1 fruit fly cellular context compared by ENCODE assay signal in the genomic region with DNA sequence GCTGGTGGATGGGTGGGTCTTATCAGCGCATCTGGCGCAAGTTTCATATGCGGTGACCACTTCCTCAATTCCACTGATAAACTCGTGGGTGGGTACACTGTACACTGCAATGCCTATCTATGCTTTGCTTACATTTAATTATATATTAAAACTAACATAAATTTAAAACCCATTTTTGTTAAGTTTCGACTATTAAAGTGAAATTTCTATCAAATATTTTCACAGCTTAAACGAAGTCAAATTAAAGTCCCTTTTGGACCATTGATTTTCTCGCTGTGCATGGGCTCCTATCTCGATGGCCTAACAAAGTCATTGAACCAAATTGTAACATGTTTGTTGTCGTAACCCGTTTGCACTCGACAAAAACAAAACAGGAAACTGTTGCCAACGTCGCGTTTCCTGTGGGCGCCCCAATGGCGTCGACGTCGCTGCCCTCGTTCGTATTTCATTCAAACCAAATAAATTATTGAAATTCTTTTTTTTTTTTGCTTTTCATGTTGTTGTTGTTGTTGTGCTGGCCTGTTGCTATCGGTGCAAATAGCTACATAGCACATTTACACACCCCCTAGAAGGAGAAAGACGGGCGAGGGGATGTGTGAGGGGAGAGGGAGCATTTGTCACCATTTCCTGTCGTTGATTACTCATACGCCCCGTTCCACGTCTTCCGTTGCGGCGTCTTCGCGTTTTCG.
TF ChIP-seq lines count a peak whose summit lies in the region.

No protein-coding gene starts in this region.

TF ChIP-seq in whole organism, embryonic, 481 proteins besides CTCF, POLR2A, EP300 and RAD21 (continued from another document and continues in another):
- peak; percentile 10 to 68 for TF ChIP-seq Pdp1 (GFP tag; optimal IDR thresholded peaks at IDR 0.05; lab: Kevin White, UChicago)
- peak; percentile 29 for TF ChIP-seq fu2 (GFP tag; optimal IDR thresholded peaks at IDR 0.05; lab: Kevin White, UChicago)
- peak; percentile 84 for TF ChIP-seq phol (tag; optimal IDR thresholded peaks at IDR 0.05; lab: Kevin White, UChicago)
- peak; percentile 78 for TF ChIP-seq Hand (GFP tag; optimal IDR thresholded peaks at IDR 0.05; lab: Kevin White, UChicago)
- TF ChIP-seq Kr (GFP tag; optimal IDR thresholded peaks at IDR 0.05; lab: Kevin White, UChicago), result no peak
- no peak for TF ChIP-seq CG14965 (GFP tag; optimal IDR thresholded peaks at IDR 0.05; lab: Kevin White, UChicago; ENCODE audit: borderline replicate concordance)
- no peak for TF ChIP-seq sima (GFP tag; optimal IDR thresholded peaks at IDR 0.05; lab: Kevin White, UChicago)
- peak; percentile 94 for TF ChIP-seq row (GFP tag; IDR thresholded peaks at IDR 0.05; lab: Robert Waterston, UW)
- peak; percentile 7 for TF ChIP-seq pum (GFP tag; optimal IDR thresholded peaks at IDR 0.05; lab: Kevin White, UChicago)
- TF ChIP-seq CG8281 (tag; optimal IDR thresholded peaks at IDR 0.05; lab: Kevin White, UChicago), result peak; percentile 46
- TF ChIP-seq CG12104 (GFP tag; optimal IDR thresholded peaks at IDR 0.05; lab: Kevin White, UChicago), result peak; percentile 77
- peak; percentile 71 for TF ChIP-seq tin (GFP tag; optimal IDR thresholded peaks at IDR 0.05; lab: Kevin White, UChicago)
- TF ChIP-seq CG31224 (GFP tag; IDR thresholded peaks at IDR 0.05; lab: Robert Waterston, UW), result peak; percentile 76
- peak; percentile 58 for TF ChIP-seq Six4 (GFP tag; optimal IDR thresholded peaks at IDR 0.05; lab: Kevin White, UChicago)
- TF ChIP-seq crp (GFP tag; optimal IDR thresholded peaks at IDR 0.05; lab: Kevin White, UChicago), result peak in 1 of 2 experiments; percentile 38
- TF ChIP-seq CG9876 (GFP tag; optimal IDR thresholded peaks at IDR 0.05; lab: Kevin White, UChicago), result no peak
- peak; percentile 89 for TF ChIP-seq CG2120 (GFP tag; optimal IDR thresholded peaks at IDR 0.05; lab: Kevin White, UChicago)
- peak; percentile 94 for TF ChIP-seq Atf6 (GFP tag; IDR thresholded peaks at IDR 0.05; lab: Robert Waterston, UW)
- TF ChIP-seq tx (GFP tag; optimal IDR thresholded peaks at IDR 0.05; lab: Kevin White, UChicago), result no peak
- TF ChIP-seq ERR (GFP tag; optimal IDR thresholded peaks at IDR 0.05; lab: Kevin White, UChicago), result no peak
- TF ChIP-seq scrt (GFP tag; optimal IDR thresholded peaks at IDR 0.05; lab: Kevin White, UChicago), result peak; percentile 76
- no peak for TF ChIP-seq NC2α (GFP tag; optimal IDR thresholded peaks at IDR 0.05; lab: Kevin White, UChicago)
- TF ChIP-seq CG6791 (GFP tag; IDR thresholded peaks at IDR 0.05; lab: Robert Waterston, UW; ENCODE audit: partially characterized antibody), result no peak
- peak; percentile 54 for TF ChIP-seq mam (GFP tag; optimal IDR thresholded peaks at IDR 0.05; lab: Kevin White, UChicago)
- 0 out of 3 replicates have a peak, but pooled peaks have one; percentile 47 for TF ChIP-seq Optix (GFP tag; IDR thresholded peaks at IDR 0.05; lab: Robert Waterston, UW)
- TF ChIP-seq lola (GFP tag; optimal IDR thresholded peaks at IDR 0.05; lab: Kevin White, UChicago), result peak in 1 of 3 experiments; percentile 56
- peak; percentile 11 for TF ChIP-seq abd-A (tag; optimal IDR thresholded peaks at IDR 0.05; lab: Kevin White, UChicago)
- TF ChIP-seq BEAF-32 (GFP tag; optimal IDR thresholded peaks at IDR 0.05; lab: Kevin White, UChicago), result no peak
- TF ChIP-seq CG8944 (GFP tag; optimal IDR thresholded peaks at IDR 0.05; lab: Kevin White, UChicago), result no peak
- peak; percentile 82 for TF ChIP-seq CG9727 (GFP tag; optimal IDR thresholded peaks at IDR 0.05; lab: Kevin White, UChicago)
- TF ChIP-seq fd96Cb (tag; optimal IDR thresholded peaks at IDR 0.05; lab: Kevin White, UChicago), result peak; percentile 73
- TF ChIP-seq CG8089 (GFP tag; optimal IDR thresholded peaks at IDR 0.05; lab: Kevin White, UChicago), result peak; percentile 36
- no peak for TF ChIP-seq shn (GFP tag; optimal IDR thresholded peaks at IDR 0.05; lab: Kevin White, UChicago)
- TF ChIP-seq grau (tag; optimal IDR thresholded peaks at IDR 0.05; lab: Kevin White, UChicago), result peak; percentile 89
- peak; percentile 89 for TF ChIP-seq lmd (GFP tag; IDR thresholded peaks at IDR 0.05; lab: Robert Waterston, UW)
- TF ChIP-seq CG31388 (GFP tag; optimal IDR thresholded peaks at IDR 0.05; lab: Kevin White, UChicago), result peak; percentile 38
- TF ChIP-seq CG18011 (GFP tag; optimal IDR thresholded peaks at IDR 0.05; lab: Kevin White, UChicago), result peak; percentile 47
- TF ChIP-seq CG1529 (GFP tag; optimal IDR thresholded peaks at IDR 0.05; lab: Kevin White, UChicago), result peak; percentile 70
- TF ChIP-seq Sry-β (GFP tag; optimal IDR thresholded peaks at IDR 0.05; lab: Kevin White, UChicago), result no peak
- no peak for TF ChIP-seq CG12236 (GFP tag; optimal IDR thresholded peaks at IDR 0.05; lab: Kevin White, UChicago)
- TF ChIP-seq kah (GFP tag; optimal IDR thresholded peaks at IDR 0.05; lab: Kevin White, UChicago), result peak; percentile 62
- peak; percentile 51 for TF ChIP-seq sqz (GFP tag; optimal IDR thresholded peaks at IDR 0.05; lab: Kevin White, UChicago)
- TF ChIP-seq CG30403 (GFP tag; optimal IDR thresholded peaks at IDR 0.05; lab: Kevin White, UChicago), result peak; percentile 81
- TF ChIP-seq CG7271 (tag; optimal IDR thresholded peaks at IDR 0.05; lab: Kevin White, UChicago), result no peak
- TF ChIP-seq dimm (GFP tag; IDR thresholded peaks at IDR 0.05; lab: Robert Waterston, UW), result peak; percentile 84
- no peak for TF ChIP-seq HLHmδ (GFP tag; optimal IDR thresholded peaks at IDR 0.05; lab: Kevin White, UChicago)
- TF ChIP-seq CG18619 (GFP tag; optimal IDR thresholded peaks at IDR 0.05; lab: Kevin White, UChicago), result peak; percentile 76
- TF ChIP-seq CG5180 (GFP tag; optimal IDR thresholded peaks at IDR 0.05; lab: Kevin White, UChicago), result peak; percentile 76
- peak; percentile 84 for TF ChIP-seq CG9817 (tag; optimal IDR thresholded peaks at IDR 0.05; lab: Kevin White, UChicago)
- TF ChIP-seq pan (optimal IDR thresholded peaks at IDR 0.05; lab: Kevin White, UChicago), result no peak
- peak in 1 of 2 experiments; percentile 88 for TF ChIP-seq pan (GFP tag; optimal IDR thresholded peaks at IDR 0.05 in 1 of 2, IDR thresholded peaks at IDR 0.05 in 1 of 2)
- TF ChIP-seq CG13424 (tag; optimal IDR thresholded peaks at IDR 0.05; lab: Kevin White, UChicago), result peak; percentile 89
- peak; percentile 39; the same call in 1 of the 2 replicates for TF ChIP-seq CG4360 (GFP tag; IDR thresholded peaks at IDR 0.05; lab: Robert Waterston, UW)
- TF ChIP-seq CG12071 (GFP tag; optimal IDR thresholded peaks at IDR 0.05; lab: Kevin White, UChicago), result peak; percentile 70
- TF ChIP-seq CG6683 (GFP tag; optimal IDR thresholded peaks at IDR 0.05; lab: Kevin White, UChicago), result peak; percentile 64
- TF ChIP-seq eyg (GFP tag; optimal IDR thresholded peaks at IDR 0.05; lab: Kevin White, UChicago), result no peak
- peak; percentile 82 for TF ChIP-seq grn (GFP tag; optimal IDR thresholded peaks at IDR 0.05; lab: Kevin White, UChicago)
- peak; percentile 70 for TF ChIP-seq CG4424 (GFP tag; optimal IDR thresholded peaks at IDR 0.05; lab: Kevin White, UChicago)
- no peak for TF ChIP-seq CG15479 (GFP tag; optimal IDR thresholded peaks at IDR 0.05; lab: Kevin White, UChicago)
- no peak for TF ChIP-seq emc (GFP tag; optimal IDR thresholded peaks at IDR 0.05; lab: Kevin White, UChicago)
- TF ChIP-seq Oaz (GFP tag; IDR thresholded peaks at IDR 0.05; lab: Robert Waterston, UW), result peak; percentile 81
- no peak for TF ChIP-seq CG10565 (GFP tag; optimal IDR thresholded peaks at IDR 0.05; lab: Kevin White, UChicago)
- TF ChIP-seq CG5245 (GFP tag; optimal IDR thresholded peaks at IDR 0.05; lab: Kevin White, UChicago), result peak; percentile 50
- TF ChIP-seq nom (GFP tag; optimal IDR thresholded peaks at IDR 0.05; lab: Kevin White, UChicago), result no peak
- TF ChIP-seq en (GFP tag; optimal IDR thresholded peaks at IDR 0.05; lab: Kevin White, UChicago), result no peak
- peak; percentile 52 for TF ChIP-seq Nf-YC (tag; optimal IDR thresholded peaks at IDR 0.05; lab: Kevin White, UChicago)
- peak; percentile 12 for TF ChIP-seq disco-r (GFP tag; optimal IDR thresholded peaks at IDR 0.05; lab: Kevin White, UChicago)
- TF ChIP-seq chn (GFP tag; optimal IDR thresholded peaks at IDR 0.05; lab: Kevin White, UChicago), result peak; percentile 37
- peak; percentile 51 for TF ChIP-seq gsb-n (tag; optimal IDR thresholded peaks at IDR 0.05; lab: Kevin White, UChicago)
- TF ChIP-seq CG1832 (GFP tag; optimal IDR thresholded peaks at IDR 0.05; lab: Kevin White, UChicago), result no peak
- TF ChIP-seq zfh1 (GFP tag; IDR thresholded peaks at IDR 0.05; lab: Robert Waterston, UW), result peak; percentile 84
- peak; percentile 62; the same call in 1 of the 3 replicates for TF ChIP-seq Mrtf (GFP tag; IDR thresholded peaks at IDR 0.05; lab: Robert Waterston, UW)
- peak; percentile 85 for TF ChIP-seq ATbp (GFP tag; optimal IDR thresholded peaks at IDR 0.05; lab: Kevin White, UChicago)
- no peak for TF ChIP-seq unc-4 (GFP tag; IDR thresholded peaks at IDR 0.05; lab: Robert Waterston, UW; ENCODE audit: partially characterized antibody)
- peak; percentile 29 for TF ChIP-seq Mes4 (GFP tag; optimal IDR thresholded peaks at IDR 0.05; lab: Kevin White, UChicago)
- TF ChIP-seq CG3995 (GFP tag; optimal IDR thresholded peaks at IDR 0.05; lab: Kevin White, UChicago), result peak; percentile 43
- TF ChIP-seq CG17802 (tag; optimal IDR thresholded peaks at IDR 0.05; lab: Kevin White, UChicago), result peak; percentile 16
- TF ChIP-seq chif (GFP tag; optimal IDR thresholded peaks at IDR 0.05; lab: Kevin White, UChicago), result peak; percentile 45 to 60
- TF ChIP-seq Fer1 (GFP tag; optimal IDR thresholded peaks at IDR 0.05; lab: Kevin White, UChicago), result peak; percentile 91
- TF ChIP-seq pros (GFP tag; optimal IDR thresholded peaks at IDR 0.05; lab: Kevin White, UChicago), result no peak
- TF ChIP-seq sr (GFP tag; IDR thresholded peaks at IDR 0.05; lab: Robert Waterston, UW), result peak; percentile 65; the same call in 2 of the 3 replicates
- TF ChIP-seq schlank (tag; optimal IDR thresholded peaks at IDR 0.05; lab: Kevin White, UChicago), result peak; percentile 12
- no peak for TF ChIP-seq pfk (GFP tag; optimal IDR thresholded peaks at IDR 0.05; lab: Kevin White, UChicago)
- TF ChIP-seq CG11504 (tag; optimal IDR thresholded peaks at IDR 0.05; lab: Kevin White, UChicago), result peak; percentile 92
- TF ChIP-seq Dbx (GFP tag; IDR thresholded peaks at IDR 0.05; lab: Robert Waterston, UW), result peak; percentile 84
- TF ChIP-seq stc (GFP tag; IDR thresholded peaks at IDR 0.05; lab: Robert Waterston, UW), result peak; percentile 82
- TF ChIP-seq CG4730 (GFP tag; IDR thresholded peaks at IDR 0.05; lab: Robert Waterston, UW), result peak; percentile 76
- peak; percentile 82 for TF ChIP-seq al (GFP tag; IDR thresholded peaks at IDR 0.05; lab: Robert Waterston, UW)
- peak; percentile 72 for TF ChIP-seq ssp (GFP tag; IDR thresholded peaks at IDR 0.05; lab: Robert Waterston, UW)
- TF ChIP-seq zen (tag; optimal IDR thresholded peaks at IDR 0.05; lab: Kevin White, UChicago), result peak; percentile 55
- peak; percentile 38 for TF ChIP-seq CG1792 (GFP tag; optimal IDR thresholded peaks at IDR 0.05; lab: Kevin White, UChicago)
- TF ChIP-seq amos (GFP tag; IDR thresholded peaks at IDR 0.05; lab: Robert Waterston, UW; ENCODE audit: partially characterized antibody), result no peak
- no peak for TF ChIP-seq prd (optimal IDR thresholded peaks at IDR 0.05; lab: Kevin White, UChicago)
- peak; percentile 89 for TF ChIP-seq prd (GFP tag; IDR thresholded peaks at IDR 0.05; lab: Robert Waterston, UW)
- no peak for TF ChIP-seq cg (GFP tag; optimal IDR thresholded peaks at IDR 0.05; lab: Kevin White, UChicago)
- peak; percentile 88 for TF ChIP-seq CG14441 (GFP tag; IDR thresholded peaks at IDR 0.05; lab: Robert Waterston, UW)
- TF ChIP-seq CG1233 (GFP tag; optimal IDR thresholded peaks at IDR 0.05; lab: Kevin White, UChicago), result peak; percentile 64
- TF ChIP-seq Lpt (GFP tag; optimal IDR thresholded peaks at IDR 0.05; lab: Kevin White, UChicago), result no peak
- no peak for TF ChIP-seq Tbp (GFP tag; optimal IDR thresholded peaks at IDR 0.05; lab: Kevin White, UChicago)
- TF ChIP-seq pita (GFP tag; optimal IDR thresholded peaks at IDR 0.05; lab: Kevin White, UChicago), result no peak
- TF ChIP-seq Bgb (GFP tag; IDR thresholded peaks at IDR 0.05; lab: Robert Waterston, UW; ENCODE audit: partially characterized antibody), result no peak
- TF ChIP-seq zen2 (GFP tag; IDR thresholded peaks at IDR 0.05; lab: Robert Waterston, UW; ENCODE audit: partially characterized antibody), result no peak
- TF ChIP-seq trh (GFP tag; optimal IDR thresholded peaks at IDR 0.05; lab: Kevin White, UChicago), result peak; percentile 57
- TF ChIP-seq Doc2 (GFP tag; IDR thresholded peaks at IDR 0.05; lab: Robert Waterston, UW), result no peak
- TF ChIP-seq CG11247 (GFP tag; IDR thresholded peaks at IDR 0.05; lab: Robert Waterston, UW), result peak; percentile 76
- TF ChIP-seq Gug (GFP tag; IDR thresholded peaks at IDR 0.05; lab: Robert Waterston, UW), result peak; percentile 55; the same call in 3 of the 4 replicates
- peak; percentile 59 for TF ChIP-seq HLH54F (GFP tag; optimal IDR thresholded peaks at IDR 0.05; lab: Kevin White, UChicago)
- no peak for TF ChIP-seq CG8478 (optimal IDR thresholded peaks at IDR 0.05; lab: Kevin White, UChicago)
- TF ChIP-seq Awh (GFP tag; IDR thresholded peaks at IDR 0.05; lab: Robert Waterston, UW), result peak; percentile 64; the same call in 1 of the 2 replicates
- peak; percentile 53 for TF ChIP-seq CG10959 (GFP tag; IDR thresholded peaks at IDR 0.05; lab: Robert Waterston, UW)
- peak; percentile 85 for TF ChIP-seq BtbVII (GFP tag; optimal IDR thresholded peaks at IDR 0.05; lab: Kevin White, UChicago)
- peak; percentile 73 for TF ChIP-seq lbe (GFP tag; optimal IDR thresholded peaks at IDR 0.05; lab: Kevin White, UChicago)
- TF ChIP-seq cwo (GFP tag; optimal IDR thresholded peaks at IDR 0.05; lab: Kevin White, UChicago), result peak; percentile 83
- TF ChIP-seq Spps (tag; optimal IDR thresholded peaks at IDR 0.05; lab: Kevin White, UChicago), result peak; percentile 31
- no peak for TF ChIP-seq jumu (GFP tag; optimal IDR thresholded peaks at IDR 0.05; lab: Kevin White, UChicago)
- peak; percentile 82 for TF ChIP-seq HmgZ (tag; optimal IDR thresholded peaks at IDR 0.05; lab: Kevin White, UChicago)
- TF ChIP-seq CG33213 (GFP tag; optimal IDR thresholded peaks at IDR 0.05; lab: Kevin White, UChicago), result peak; percentile 21
- TF ChIP-seq ro (GFP tag; IDR thresholded peaks at IDR 0.05; lab: Robert Waterston, UW), result peak; percentile 46; the same call in 1 of the 2 replicates
- no peak for TF ChIP-seq maf-S (GFP tag; optimal IDR thresholded peaks at IDR 0.05; lab: Kevin White, UChicago)
- TF ChIP-seq CG1647 (GFP tag; optimal IDR thresholded peaks at IDR 0.05; lab: Kevin White, UChicago), result peak; percentile 37
- peak; percentile 88 for TF ChIP-seq CG12769 (tag; optimal IDR thresholded peaks at IDR 0.05; lab: Kevin White, UChicago)
- TF ChIP-seq fru (optimal IDR thresholded peaks at IDR 0.05; lab: Kevin White, UChicago), result no peak
- TF ChIP-seq ttk (GFP tag; IDR thresholded peaks at IDR 0.05; lab: Robert Waterston, UW), result peak; percentile 78
